Worm (Caenorhabditis elegans) whole organism, L1 larva: Measurements from ENCODE around the gene Y57G11C.23.
A peak's percentile ranks its signal among the peaks of the same experiment; 100 is the strongest.

Source experiments
- C04F5.9 ChIP-seq: sonication (generic microtip); optimal IDR thresholded peaks from 2 replicates; lab custom pipeline; 2016; ENCODE audit warnings: missing genetic modification characterization, missing compliant biosample characterization
- C16A3.4 ChIP-seq: fragments of 150-350 bp; optimal IDR thresholded peaks from 2 replicates; lab custom pipeline; 2014; ENCODE audit warnings: missing biosample characterization, missing genetic modification characterization
- C34B4.2 ChIP-seq: sonication (generic microtip); optimal IDR thresholded peaks from 2 replicates; lab custom pipeline; 2017; ENCODE audit warnings: mild to moderate bottlenecking, missing genetic modification characterization, missing compliant biosample characterization
- F16B12.6 ChIP-seq: fragments of 150-350 bp; optimal IDR thresholded peaks from 2 replicates; lab custom pipeline; 2014; ENCODE audit warnings: missing biosample characterization, missing genetic modification characterization
- Y116A8C.19 ChIP-seq: sonication (generic microtip); optimal IDR thresholded peaks from 2 replicates; lab custom pipeline; 2016; ENCODE audit warnings: missing compliant biosample characterization, missing genetic modification characterization, borderline replicate concordance
- ama-1 ChIP-seq: fragments of 150-350 bp; optimal IDR thresholded peaks from 2 replicates; lab custom pipeline; 2014
- ceh-8 ChIP-seq: fragments of 200-800 bp; sonication (Bioruptor generic); optimal IDR thresholded peaks from 2 replicates; lab custom pipeline; 2018; ENCODE audit warnings: mild to moderate bottlenecking, missing genetic modification characterization, moderate library complexity, missing compliant biosample characterization
- dpl-1 ChIP-seq, 3 experiments: fragments of 150-350 bp in 2 of 3; sonication (generic microtip) in 1 of 3; optimal IDR thresholded peaks; 2 replicates each; lab custom pipeline; 2014 to 2017; ENCODE audit warnings: missing biosample characterization in 3 of 3, missing genetic modification characterization in 3 of 3, missing genetic modification reagents in 3 of 3
- dsc-1 ChIP-seq: sonication (generic microtip); optimal IDR thresholded peaks from 2 replicates; lab custom pipeline; 2016; ENCODE audit warnings: mild to moderate bottlenecking, missing genetic modification characterization, missing compliant biosample characterization
- egl-27 ChIP-seq, 2 experiments: fragments of 150-350 bp in 1 of 2; sonication (generic microtip); optimal IDR thresholded peaks; 3 replicates each; lab custom pipeline; 2017 to 2018; ENCODE audit warnings: missing biosample characterization in 2 of 2, missing genetic modification characterization in 2 of 2, missing genetic modification reagents in 2 of 2
- elt-2 ChIP-seq: sonication (generic microtip); optimal IDR thresholded peaks from 2 replicates; lab custom pipeline; 2016; ENCODE audit warnings: missing genetic modification characterization, mild to moderate bottlenecking, inconsistent platforms, missing compliant biosample characterization, missing genetic modification reagents
- elt-3 ChIP-seq, 6 experiments: fragments of 150-350 bp in 1 of 6; sonication (generic microtip); optimal IDR thresholded peaks; 2 replicates each; lab custom pipeline; 2017 to 2018; ENCODE audit warnings: missing biosample characterization in 6 of 6, missing genetic modification characterization in 6 of 6, inconsistent platforms in 1 of 6
- ets-5 ChIP-seq: fragments of 200-800 bp; sonication (Bioruptor generic); IDR thresholded peaks from 2 replicates; pipeline ENCODE4 v1.3.6; 2022; ENCODE audit warnings: missing genetic modification characterization, missing compliant biosample characterization
- fkh-4 ChIP-seq: sonication (generic microtip); optimal IDR thresholded peaks from 2 replicates; lab custom pipeline; 2016; ENCODE audit warnings: missing compliant biosample characterization, missing genetic modification characterization, borderline replicate concordance
- fkh-8 ChIP-seq: sonication (generic microtip); optimal IDR thresholded peaks from 2 replicates; lab custom pipeline; 2016; ENCODE audit warnings: mild to moderate bottlenecking, missing genetic modification characterization, missing compliant biosample characterization
- fos-1 ChIP-seq: fragments of 150-350 bp; optimal IDR thresholded peaks from 2 replicates; lab custom pipeline; 2014; ENCODE audit warnings: missing biosample characterization, missing genetic modification characterization
- grh-1 ChIP-seq: fragments of 200-800 bp; sonication (Bioruptor generic); IDR thresholded peaks from 2 replicates; pipeline ENCODE4 v1.3.6; 2022; ENCODE audit warnings: missing genetic modification reagents, missing genetic modification characterization, missing compliant biosample characterization
- hpl-2 ChIP-seq: fragments of 150-350 bp; optimal IDR thresholded peaks from 2 replicates; lab custom pipeline; 2014; ENCODE audit warnings: missing biosample characterization, missing genetic modification reagents, missing genetic modification characterization
- isw-1 ChIP-seq: fragments of 200-800 bp; sonication (Bioruptor generic); IDR thresholded peaks from 2 replicates; pipeline ENCODE4 v1.3.6; 2022; ENCODE audit warnings: missing genetic modification characterization, missing compliant biosample characterization
- lin-13 ChIP-seq: fragments of 150-350 bp; optimal IDR thresholded peaks from 2 replicates; lab custom pipeline; 2014; ENCODE audit warnings: missing biosample characterization, missing genetic modification reagents, missing genetic modification characterization
- lin-14 ChIP-seq: fragments of 200-800 bp; sonication (Bioruptor generic); optimal IDR thresholded peaks from 2 replicates; lab custom pipeline; 2018; ENCODE audit warnings: mild to moderate bottlenecking, missing genetic modification characterization, moderate library complexity, missing compliant biosample characterization
- lin-35 ChIP-seq, 2 experiments: fragments of 150-350 bp; optimal IDR thresholded peaks; 2 replicates each; lab custom pipeline; 2014; ENCODE audit warnings: missing biosample characterization in 2 of 2, missing genetic modification characterization in 2 of 2, missing genetic modification reagents in 2 of 2
- lin-39 ChIP-seq: fragments of 150-350 bp; optimal IDR thresholded peaks from 2 replicates; lab custom pipeline; 2014; ENCODE audit warnings: missing biosample characterization, missing genetic modification reagents, missing genetic modification characterization
- mab-9 ChIP-seq: fragments of 200-800 bp; sonication (Bioruptor generic); IDR thresholded peaks from 2 replicates; pipeline ENCODE4 v1.3.6; 2022; ENCODE audit warnings: missing genetic modification reagents, missing genetic modification characterization, missing compliant biosample characterization
- mdl-1 ChIP-seq, 2 experiments: fragments of 150-350 bp; optimal IDR thresholded peaks; 2 replicates each; lab custom pipeline; 2014 to 2017; ENCODE audit warnings: missing biosample characterization in 2 of 2, missing genetic modification characterization in 2 of 2, inconsistent platforms in 1 of 2
- mep-1 ChIP-seq: fragments of 150-350 bp; optimal IDR thresholded peaks from 2 replicates; lab custom pipeline; 2014; ENCODE audit warnings: missing biosample characterization, missing genetic modification characterization
- nhr-11 ChIP-seq: fragments of 150-350 bp; optimal IDR thresholded peaks from 2 replicates; lab custom pipeline; 2014; ENCODE audit warnings: missing biosample characterization, missing genetic modification characterization
- nhr-20 ChIP-seq: sonication (generic microtip); optimal IDR thresholded peaks from 2 replicates; lab custom pipeline; 2016; ENCODE audit warnings: mild to moderate bottlenecking, missing genetic modification characterization, missing compliant biosample characterization
- nhr-237 ChIP-seq: fragments of 150-350 bp; optimal IDR thresholded peaks from 2 replicates; lab custom pipeline; 2014; ENCODE audit warnings: missing biosample characterization, missing genetic modification characterization
- nhr-71 ChIP-seq: sonication (generic microtip); optimal IDR thresholded peaks from 2 replicates; lab custom pipeline; 2016; ENCODE audit warnings: mild to moderate bottlenecking, missing genetic modification characterization, moderate library complexity, missing compliant biosample characterization
- nhr-77 ChIP-seq: fragments of 150-350 bp; optimal IDR thresholded peaks from 2 replicates; lab custom pipeline; 2014; ENCODE audit warnings: missing biosample characterization, missing genetic modification characterization
- pag-3 ChIP-seq: sonication (generic microtip); optimal IDR thresholded peaks from 2 replicates; lab custom pipeline; 2017; ENCODE audit warnings: missing genetic modification characterization, mild to moderate bottlenecking, missing compliant biosample characterization, antibody characterized with exemption, borderline replicate concordance; ENCODE audit not compliant: insufficient read depth
- pqm-1 ChIP-seq: sonication (generic microtip); optimal IDR thresholded peaks from 3 replicates; lab custom pipeline; 2017; ENCODE audit warnings: missing biosample characterization, missing genetic modification characterization
- rnt-1 ChIP-seq: sonication (generic microtip); optimal IDR thresholded peaks from 2 replicates; lab custom pipeline; 2016; ENCODE audit warnings: mild to moderate bottlenecking, missing genetic modification characterization, moderate library complexity, missing compliant biosample characterization
- snpc-4 ChIP-seq: fragments of 150-350 bp; optimal IDR thresholded peaks from 2 replicates; lab custom pipeline; 2014; ENCODE audit warnings: missing biosample characterization, missing genetic modification characterization
- snu-23 ChIP-seq: sonication (generic microtip); optimal IDR thresholded peaks from 2 replicates; lab custom pipeline; 2016; ENCODE audit warnings: missing genetic modification characterization, missing compliant biosample characterization
- sptf-1 ChIP-seq: fragments of 150-350 bp; optimal IDR thresholded peaks from 2 replicates; lab custom pipeline; 2014; ENCODE audit warnings: missing biosample characterization, missing genetic modification characterization
- tbx-2 ChIP-seq: sonication (generic microtip); optimal IDR thresholded peaks from 2 replicates; lab custom pipeline; 2016; ENCODE audit warnings: missing genetic modification characterization, missing compliant biosample characterization
- tlp-1 ChIP-seq: fragments of 150-350 bp; optimal IDR thresholded peaks from 2 replicates; lab custom pipeline; 2014; ENCODE audit warnings: missing biosample characterization, missing genetic modification characterization
- unc-62 ChIP-seq: fragments of 150-350 bp; optimal IDR thresholded peaks from 2 replicates; lab custom pipeline; 2014; ENCODE audit warnings: missing biosample characterization, missing genetic modification reagents, missing genetic modification characterization
- unc-86 ChIP-seq: sonication (generic microtip); optimal IDR thresholded peaks from 2 replicates; lab custom pipeline; 2016; ENCODE audit warnings: missing genetic modification characterization, missing compliant biosample characterization
- unc-98 ChIP-seq: fragments of 200-800 bp; sonication (Bioruptor generic); IDR thresholded peaks from 2 replicates; pipeline ENCODE4 v1.3.6; 2022; ENCODE audit warnings: missing genetic modification characterization, missing compliant biosample characterization
- vab-15 ChIP-seq: sonication (generic microtip); optimal IDR thresholded peaks from 2 replicates; lab custom pipeline; 2017; ENCODE audit warnings: missing genotype, mild to moderate bottlenecking, missing genetic modification characterization, missing compliant biosample characterization
- zag-1 ChIP-seq: fragments of 150-350 bp; optimal IDR thresholded peaks from 2 replicates; lab custom pipeline; 2014; ENCODE audit warnings: missing biosample characterization, missing genetic modification characterization
- zip-4 ChIP-seq: fragments of 200-800 bp; sonication (Bioruptor generic); optimal IDR thresholded peaks from 2 replicates; lab custom pipeline; 2018; ENCODE audit warnings: mild to moderate bottlenecking, missing genetic modification characterization, moderate library complexity, missing compliant biosample characterization

The Y57G11C.23 gene

ce11 chrIV:14824878-14825352 is 36.7 kb downstream of the Y57G11C.23 start, which contains the start of gene sec-61.A (continued):
- TF ChIP-seq ceh-8 (GFP tag; lab: Kevin White, UChicago) (no peak), C34B4.2 (tag; lab: Kevin White, UChicago) (peak; percentile 29), nhr-11 (no peak), unc-62 (GFP tag; lab: Kevin White, UChicago) (no peak), tlp-1 (tag; lab: Kevin White, UChicago) (no peak), zag-1 (no peak), mep-1 (tag; lab: Kevin White, UChicago) (no peak), isw-1 (GFP tag; lab: Robert Waterston, UW) (peak; percentile 100), snpc-4 (tag; lab: Kevin White, UChicago) (peak; percentile 51), dsc-1 (tag; lab: Kevin White, UChicago) (peak; percentile 78), nhr-237 (tag; lab: Kevin White, UChicago) (peak; percentile 16), nhr-71 (tag; lab: Kevin White, UChicago) (peak; percentile 93), hpl-2 (GFP tag; lab: Kevin White, UChicago) (no peak), ets-5 (GFP tag; lab: Robert Waterston, UW) (no peak), unc-86 (tag; lab: Kevin White, UChicago) (peak; percentile 85), lin-13 (peak; percentile 60), unc-98 (GFP tag; lab: Robert Waterston, UW) (no peak), elt-3 (tag; optimal IDR thresholded peaks at IDR 0.05; lab: Kevin White, UChicago) (peak in 3 of 6 experiments; percentile 39 to 64 (median 58)), mab-9 (GFP tag; lab: Robert Waterston, UW) (peak; percentile 52; the same call in 1 of the 2 replicates), F16B12.6 (tag; lab: Kevin White, UChicago) (peak; percentile 18), pqm-1 (no peak), nhr-20 (tag; lab: Kevin White, UChicago) (peak; percentile 87), fkh-4 (tag; lab: Kevin White, UChicago) (no peak), C16A3.4 (peak; percentile 40), fos-1 (tag; lab: Kevin White, UChicago) (peak; percentile 39), vab-15 (tag; lab: Kevin White, UChicago) (peak; percentile 34), C04F5.9 (tag; lab: Kevin White, UChicago) (peak; percentile 62), sptf-1 (tag; lab: Kevin White, UChicago) (no peak), egl-27 (tag; optimal IDR thresholded peaks at IDR 0.05; lab: Kevin White, UChicago) (peak in 1 of 2 experiments; percentile 27), nhr-77 (tag; lab: Kevin White, UChicago) (peak; percentile 86), lin-39 (peak; percentile 45), Y116A8C.19 (no peak), dpl-1 (GFP tag; optimal IDR thresholded peaks at IDR 0.05; lab: Kevin White, UChicago) (peak; percentile 74 to 79 (median 78)), pag-3 (no peak), elt-2 (peak; percentile 35), lin-35 (GFP tag; optimal IDR thresholded peaks at IDR 0.05; lab: Kevin White, UChicago) (peak; percentile 84 to 85), rnt-1 (tag; lab: Kevin White, UChicago) (peak; percentile 34), fkh-8 (tag; lab: Kevin White, UChicago) (peak; percentile 92), lin-14 (GFP tag; lab: Kevin White, UChicago) (peak; percentile 90), grh-1 (GFP tag; lab: Robert Waterston, UW) (peak; percentile 82), tbx-2 (tag; lab: Kevin White, UChicago) (peak; percentile 89), zip-4 (GFP tag; lab: Kevin White, UChicago) (peak; percentile 64), ama-1 (lab: Kevin White, UChicago) (no peak), snu-23 (peak; percentile 95), mdl-1 (tag; optimal IDR thresholded peaks at IDR 0.05; lab: Kevin White, UChicago) (peak in 1 of 2 experiments; percentile 55)
- TF ChIP-seq, all 84 proteins: peak for 56
